Worm (Caenorhabditis elegans) whole organism, L1 larva: ENCODE data around the gene sma-6.

Experiments used
- C04F5.9 ChIP-seq: sonication (generic microtip); optimal IDR thresholded peaks from 2 replicates; lab custom pipeline; 2016; ENCODE audit warnings: missing genetic modification characterization, missing compliant biosample characterization
- C16A3.4 ChIP-seq: fragments of 150-350 bp; optimal IDR thresholded peaks from 2 replicates; lab custom pipeline; 2014; ENCODE audit warnings: missing biosample characterization, missing genetic modification characterization
- aly-2 ChIP-seq: fragments of 150-350 bp; optimal IDR thresholded peaks from 2 replicates; lab custom pipeline; 2014; ENCODE audit warnings: missing biosample characterization, missing genetic modification characterization
- ceh-63 ChIP-seq: fragments of 200-800 bp; sonication (Bioruptor generic); optimal IDR thresholded peaks from 2 replicates; lab custom pipeline; 2018; ENCODE audit warnings: mild to moderate bottlenecking, missing genetic modification characterization, missing compliant biosample characterization
- ceh-82 ChIP-seq, 3 experiments: fragments of 150-350 bp in 1 of 3; sonication (generic microtip) in 2 of 3; optimal IDR thresholded peaks; 2 replicates each; lab custom pipeline; 2014 to 2017; ENCODE audit warnings: missing biosample characterization in 3 of 3, missing genetic modification characterization in 3 of 3
- ceh-88 ChIP-seq: fragments of 200-800 bp; sonication (Bioruptor generic); IDR thresholded peaks from 2 replicates; pipeline ENCODE4 v1.3.6; 2022; ENCODE audit warnings: missing genetic modification characterization, missing compliant biosample characterization
- dsc-1 ChIP-seq: sonication (generic microtip); optimal IDR thresholded peaks from 2 replicates; lab custom pipeline; 2016; ENCODE audit warnings: mild to moderate bottlenecking, missing genetic modification characterization, missing compliant biosample characterization
- efl-1 ChIP-seq, 4 experiments: fragments of 150-350 bp; optimal IDR thresholded peaks in 3 of 4; peaks in 1 of 4; 1 replicate in 1 of 4; 2 replicates in 3 of 4; lab custom pipeline; 2014; ENCODE audit warnings: missing biosample characterization in 2 of 4, missing genetic modification characterization in 2 of 4, missing genetic modification reagents in 2 of 4
- efl-3 ChIP-seq: fragments of 200-800 bp; sonication (Bioruptor generic); optimal IDR thresholded peaks from 2 replicates; lab custom pipeline; 2018; ENCODE audit warnings: mild to moderate bottlenecking, missing genetic modification characterization, missing compliant biosample characterization
- egl-27 ChIP-seq, 2 experiments: fragments of 150-350 bp in 1 of 2; sonication (generic microtip); optimal IDR thresholded peaks; 3 replicates each; lab custom pipeline; 2017 to 2018; ENCODE audit warnings: missing biosample characterization in 2 of 2, missing genetic modification characterization in 2 of 2, missing genetic modification reagents in 2 of 2
- elt-2 ChIP-seq: sonication (generic microtip); optimal IDR thresholded peaks from 2 replicates; lab custom pipeline; 2016; ENCODE audit warnings: missing genetic modification characterization, mild to moderate bottlenecking, inconsistent platforms, missing compliant biosample characterization, missing genetic modification reagents
- fkh-10 ChIP-seq: sonication (generic microtip); optimal IDR thresholded peaks from 2 replicates; lab custom pipeline; 2017; ENCODE audit warnings: missing biosample characterization, missing genetic modification reagents, missing genetic modification characterization
- fkh-8 ChIP-seq: sonication (generic microtip); optimal IDR thresholded peaks from 2 replicates; lab custom pipeline; 2016; ENCODE audit warnings: mild to moderate bottlenecking, missing genetic modification characterization, missing compliant biosample characterization
- hlh-17 ChIP-seq: fragments of 200-800 bp; sonication (Bioruptor generic); optimal IDR thresholded peaks from 2 replicates; lab custom pipeline; 2018; ENCODE audit warnings: missing genetic modification characterization, mild to moderate bottlenecking, missing compliant biosample characterization, moderate library complexity, borderline replicate concordance
- hlh-4 ChIP-seq: sonication (generic microtip); optimal IDR thresholded peaks from 2 replicates; lab custom pipeline; 2016; ENCODE audit warnings: mild to moderate bottlenecking, missing genetic modification characterization, missing compliant biosample characterization
- hpl-2 ChIP-seq: fragments of 150-350 bp; optimal IDR thresholded peaks from 2 replicates; lab custom pipeline; 2014; ENCODE audit warnings: missing biosample characterization, missing genetic modification reagents, missing genetic modification characterization
- jun-1 ChIP-seq: fragments of 150-350 bp; optimal IDR thresholded peaks from 2 replicates; lab custom pipeline; 2014; ENCODE audit warnings: missing biosample characterization, missing genetic modification reagents, missing genetic modification characterization
- lin-14 ChIP-seq: fragments of 200-800 bp; sonication (Bioruptor generic); optimal IDR thresholded peaks from 2 replicates; lab custom pipeline; 2018; ENCODE audit warnings: mild to moderate bottlenecking, missing genetic modification characterization, moderate library complexity, missing compliant biosample characterization
- lin-35 ChIP-seq, 2 experiments: fragments of 150-350 bp; optimal IDR thresholded peaks; 2 replicates each; lab custom pipeline; 2014; ENCODE audit warnings: missing biosample characterization in 2 of 2, missing genetic modification characterization in 2 of 2, missing genetic modification reagents in 2 of 2
- lsy-2 ChIP-seq, 2 experiments: fragments of 150-350 bp; optimal IDR thresholded peaks; 2 replicates each; lab custom pipeline; 2014; ENCODE audit warnings: missing biosample characterization in 2 of 2, missing genetic modification characterization in 2 of 2
- mdl-1 ChIP-seq, 2 experiments: fragments of 150-350 bp; optimal IDR thresholded peaks; 2 replicates each; lab custom pipeline; 2014 to 2017; ENCODE audit warnings: missing biosample characterization in 2 of 2, missing genetic modification characterization in 2 of 2, inconsistent platforms in 1 of 2
- nhr-11 ChIP-seq: fragments of 150-350 bp; optimal IDR thresholded peaks from 2 replicates; lab custom pipeline; 2014; ENCODE audit warnings: missing biosample characterization, missing genetic modification characterization
- nhr-28 ChIP-seq: fragments of 150-350 bp; optimal IDR thresholded peaks from 2 replicates; lab custom pipeline; 2014; ENCODE audit warnings: missing biosample characterization, missing genetic modification characterization
- nhr-47 ChIP-seq: sonication (generic microtip); optimal IDR thresholded peaks from 2 replicates; lab custom pipeline; 2016; ENCODE audit warnings: mild to moderate bottlenecking, missing genetic modification characterization, moderate library complexity, missing compliant biosample characterization
- nhr-71 ChIP-seq: sonication (generic microtip); optimal IDR thresholded peaks from 2 replicates; lab custom pipeline; 2016; ENCODE audit warnings: mild to moderate bottlenecking, missing genetic modification characterization, moderate library complexity, missing compliant biosample characterization
- pag-3 ChIP-seq: sonication (generic microtip); optimal IDR thresholded peaks from 2 replicates; lab custom pipeline; 2017; ENCODE audit warnings: missing genetic modification characterization, mild to moderate bottlenecking, missing compliant biosample characterization, antibody characterized with exemption, borderline replicate concordance; ENCODE audit not compliant: insufficient read depth
- pax-3 ChIP-seq: fragments of 200-800 bp; sonication (Bioruptor generic); optimal IDR thresholded peaks from 2 replicates; lab custom pipeline; 2018; ENCODE audit warnings: mild to moderate bottlenecking, missing genetic modification characterization, moderate library complexity, missing compliant biosample characterization
- rnt-1 ChIP-seq: sonication (generic microtip); optimal IDR thresholded peaks from 2 replicates; lab custom pipeline; 2016; ENCODE audit warnings: mild to moderate bottlenecking, missing genetic modification characterization, moderate library complexity, missing compliant biosample characterization
- snu-23 ChIP-seq: sonication (generic microtip); optimal IDR thresholded peaks from 2 replicates; lab custom pipeline; 2016; ENCODE audit warnings: missing genetic modification characterization, missing compliant biosample characterization
- sox-4 ChIP-seq: sonication (generic microtip); optimal IDR thresholded peaks from 2 replicates; lab custom pipeline; 2016; ENCODE audit warnings: missing genetic modification characterization, missing compliant biosample characterization
- swsn-7 ChIP-seq: sonication (generic microtip); optimal IDR thresholded peaks from 2 replicates; lab custom pipeline; 2016; ENCODE audit warnings: missing genetic modification characterization, missing compliant biosample characterization
- tbx-2 ChIP-seq: sonication (generic microtip); optimal IDR thresholded peaks from 2 replicates; lab custom pipeline; 2016; ENCODE audit warnings: missing genetic modification characterization, missing compliant biosample characterization
- unc-130 ChIP-seq: fragments of 150-350 bp; optimal IDR thresholded peaks from 2 replicates; lab custom pipeline; 2017; ENCODE audit warnings: missing biosample characterization, missing genetic modification characterization, inconsistent platforms
- unc-30 ChIP-seq: sonication (generic microtip); optimal IDR thresholded peaks from 2 replicates; lab custom pipeline; 2017; ENCODE audit warnings: missing biosample characterization, missing genetic modification characterization
- zag-1 ChIP-seq: fragments of 150-350 bp; optimal IDR thresholded peaks from 2 replicates; lab custom pipeline; 2014; ENCODE audit warnings: missing biosample characterization, missing genetic modification characterization
- ztf-11 ChIP-seq, 2 experiments: sonication (generic microtip); optimal IDR thresholded peaks; 2 replicates each; lab custom pipeline; 2016 to 2017; ENCODE audit warnings: missing genetic modification characterization in 2 of 2, missing biosample characterization in 1 of 2, missing compliant biosample characterization in 1 of 2
- ztf-4 ChIP-seq: fragments of 150-350 bp; optimal IDR thresholded peaks from 2 replicates; lab custom pipeline; 2014; ENCODE audit warnings: missing biosample characterization, missing genetic modification characterization

The sma-6 gene

DNA sequence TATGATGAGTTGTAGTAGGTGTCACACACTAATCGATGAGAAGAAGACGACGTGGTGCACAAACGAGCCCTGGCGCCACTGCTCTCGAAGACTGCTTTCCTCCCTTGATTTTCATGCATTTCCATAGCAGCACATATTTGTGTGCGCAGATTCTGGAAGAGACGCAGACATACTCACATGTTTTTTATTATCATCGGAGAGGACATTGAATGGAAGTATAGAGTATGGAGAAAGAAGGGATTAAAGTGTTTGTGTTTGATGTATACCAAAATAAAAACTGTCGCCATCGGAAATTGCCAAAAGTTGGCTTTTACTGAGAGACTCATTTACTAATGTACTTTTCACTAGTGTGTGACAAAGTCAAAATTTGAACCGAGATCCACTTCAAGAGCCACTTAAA is 30.0 kb upstream of the sma-6 start, which contains the start of gene mps-1:
Gene mps-1, minus strand, starts transcription at position 101 of the 400 bp plus-strand sequence.
- TF ChIP-seq fkh-8 (tag; lab: Kevin White, UChicago): peak; percentile 51
- no peak for TF ChIP-seq unc-30 (tag; lab: Kevin White, UChicago)
- TF ChIP-seq hlh-4 (tag; lab: Kevin White, UChicago): no peak
- peak; percentile 27 for TF ChIP-seq dsc-1 (tag; lab: Kevin White, UChicago)
- no peak for TF ChIP-seq nhr-11 (tag; lab: Kevin White, UChicago)
- no peak for TF ChIP-seq egl-27 (tag; optimal IDR thresholded peaks at IDR 0.05; lab: Kevin White, UChicago)
- TF ChIP-seq lin-35 (GFP tag; optimal IDR thresholded peaks at IDR 0.05; lab: Kevin White, UChicago): no peak

- TF ChIP-seq sox-4 (tag; lab: Kevin White, UChicago) (no peak), lsy-2 (tag; optimal IDR thresholded peaks at IDR 0.05; lab: Kevin White, UChicago) (peak in 1 of 2 experiments; percentile 2), efl-1 (optimal IDR thresholded peaks at IDR 0.05; lab: Kevin White, UChicago) (no peak), efl-1 (GFP tag; optimal IDR thresholded peaks at IDR 0.05 in 1 of 2; lab: Kevin White, UChicago) (peak in 1 of 2 experiments; percentile 92), rnt-1 (tag; lab: Kevin White, UChicago) (peak; percentile 50), ceh-82 (tag; optimal IDR thresholded peaks at IDR 0.05; lab: Kevin White, UChicago) (no peak), nhr-71 (tag; lab: Kevin White, UChicago) (peak; percentile 43), snu-23 (GFP tag; lab: Kevin White, UChicago) (peak; percentile 20), tbx-2 (tag; lab: Kevin White, UChicago) (no peak), pag-3 (peak; percentile 11), dsc-1 (tag; lab: Kevin White, UChicago) (peak; percentile 34), swsn-7 (tag; lab: Kevin White, UChicago) (no peak), lin-14 (GFP tag; lab: Kevin White, UChicago) (peak; percentile 89), mdl-1 (tag; optimal IDR thresholded peaks at IDR 0.05; lab: Kevin White, UChicago) (peak in 1 of 2 experiments; percentile 0)
Observed at ce11 chrII:6303209-6303740, 21.0 kb upstream of the sma-6 start, which contains the start of gene C29F5.1. TSS of gene C29F5.1 (plus strand) at chrII:6303525.

DNA sequence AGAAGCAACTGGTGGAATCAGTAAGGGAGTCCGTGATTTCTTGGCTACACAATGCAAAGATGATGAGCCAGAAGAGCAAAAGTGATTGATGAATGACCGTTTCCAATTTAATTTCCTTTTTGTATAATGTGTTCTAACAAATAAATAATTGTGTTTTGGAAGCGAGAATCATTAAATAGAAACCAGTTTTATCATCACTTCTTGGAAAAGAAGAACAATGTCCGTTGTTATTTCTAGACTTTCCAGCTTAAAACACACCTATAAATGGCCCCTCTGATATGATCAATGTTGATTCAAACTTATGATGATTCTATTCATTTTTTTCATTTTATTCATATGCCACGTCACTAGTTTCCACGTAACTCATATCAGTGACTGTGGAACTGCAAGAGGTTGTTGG is 18.2 kb upstream of the sma-6 start, which contains the start of gene C29F5.8:
Gene C29F5.8, plus strand, starts transcription at position 301 of the 400 bp plus-strand sequence.
- TF ChIP-seq unc-130 (tag; lab: Kevin White, UChicago) (no peak), ceh-88 (GFP tag; lab: Robert Waterston, UW) (no peak), zag-1 (tag; lab: Kevin White, UChicago) (no peak), nhr-47 (tag; lab: Kevin White, UChicago) (no peak), ceh-63 (GFP tag; lab: Kevin White, UChicago) (no peak), aly-2 (tag; lab: Kevin White, UChicago) (no peak), C16A3.4 (tag; lab: Kevin White, UChicago) (no peak), pag-3 (no peak), ceh-82 (tag; optimal IDR thresholded peaks at IDR 0.05; lab: Kevin White, UChicago) (no peak), C04F5.9 (tag; lab: Kevin White, UChicago) (no peak)

- TF ChIP-seq elt-2: no peak
- no peak for TF ChIP-seq rnt-1 (tag; lab: Kevin White, UChicago)
- no peak for TF ChIP-seq fkh-8 (tag; lab: Kevin White, UChicago)
- no peak for TF ChIP-seq ztf-4 (tag; lab: Kevin White, UChicago)
- TF ChIP-seq efl-3: no peak
- no peak for TF ChIP-seq jun-1 (tag; lab: Kevin White, UChicago)
- TF ChIP-seq nhr-28: no peak
- TF ChIP-seq, all 84 proteins: peak for 0
Observed at ce11 chrII:6309198-6309597, 15.1 kb upstream of the sma-6 start, which contains the start of gene glb-10. TSS of gene glb-10 (minus strand) at chrII:6309298.

DNA sequence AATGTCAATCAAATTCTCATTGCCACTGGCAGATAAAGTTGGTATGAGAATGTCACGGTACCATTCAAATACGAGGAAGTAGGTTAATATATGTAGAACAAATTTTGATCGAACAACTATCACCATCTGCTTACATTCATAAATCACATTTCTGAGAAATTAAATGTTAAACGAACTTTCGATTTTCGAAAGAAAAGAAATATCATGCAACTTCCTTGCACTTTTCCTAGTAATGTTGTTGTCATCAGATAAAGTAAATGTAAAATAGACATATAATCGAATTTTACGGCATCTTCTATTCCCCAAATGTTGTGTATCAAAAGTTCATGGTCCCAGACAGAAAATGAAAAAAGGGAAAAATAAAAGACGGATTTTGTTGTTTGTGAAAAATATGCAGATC is 12.8 kb upstream of the sma-6 start:
- no peak for TF ChIP-seq ztf-11 (tag; optimal IDR thresholded peaks at IDR 0.05; lab: Kevin White, UChicago)
- peak; percentile 69 for TF ChIP-seq fkh-8 (tag; lab: Kevin White, UChicago)
- TF ChIP-seq lin-14 (GFP tag; lab: Kevin White, UChicago): peak; percentile 7
- TF ChIP-seq hpl-2 (GFP tag; lab: Kevin White, UChicago): no peak
- TF ChIP-seq hlh-17 (GFP tag; lab: Kevin White, UChicago): no peak
- TF ChIP-seq nhr-47 (tag; lab: Kevin White, UChicago): peak; percentile 10
- no peak for TF ChIP-seq swsn-7 (tag; lab: Kevin White, UChicago)
- peak; percentile 21 for TF ChIP-seq pax-3
- TF ChIP-seq nhr-71 (tag; lab: Kevin White, UChicago): peak; percentile 51
- TF ChIP-seq fkh-10 (GFP tag; lab: Kevin White, UChicago): peak; percentile 46
- TF ChIP-seq, all 84 proteins: peak for 6
